Worm (Caenorhabditis elegans) whole organism, young adult: ENCODE measurements around the gene somi-1.

Source experiments
- C17E4.6 ChIP-seq: fragments of 200-800 bp; sonication (Bioruptor generic); IDR thresholded peaks from 2 replicates; pipeline ENCODE4 v1.3.6; 2022; ENCODE audit warnings: missing genetic modification reagents, missing genetic modification characterization, missing compliant biosample characterization
- D2030.7 ChIP-seq: fragments of 200-800 bp; sonication (Bioruptor generic); IDR thresholded peaks from 2 replicates; pipeline ENCODE4 v1.3.6; 2022; ENCODE audit warnings: missing genetic modification reagents, missing genetic modification characterization, missing compliant biosample characterization
- F39B2.1 ChIP-seq: fragments of 200-800 bp; sonication (Bioruptor generic); IDR thresholded peaks from 2 replicates; pipeline ENCODE4 v1.3.6; 2022; ENCODE audit warnings: missing genetic modification reagents, missing genetic modification characterization, missing compliant biosample characterization
- F49E8.2 ChIP-seq: sonication (generic microtip); optimal IDR thresholded peaks from 3 replicates; lab custom pipeline; 2017; ENCODE audit warnings: missing genetic modification characterization, mild to moderate bottlenecking, missing compliant biosample characterization, antibody characterized with exemption, moderate library complexity; ENCODE audit not compliant: insufficient read depth
- F57A8.1 ChIP-seq: fragments of 200-800 bp; sonication (Bioruptor generic); optimal IDR thresholded peaks from 2 replicates; lab custom pipeline; 2018; ENCODE audit warnings: mild to moderate bottlenecking, missing genetic modification characterization, moderate library complexity, missing compliant biosample characterization
- F57C9.4 ChIP-seq: sonication (generic microtip); optimal IDR thresholded peaks from 2 replicates; lab custom pipeline; 2017; ENCODE audit warnings: mild to moderate bottlenecking, missing genetic modification characterization, missing compliant biosample characterization
- K12H6.12 ChIP-seq: fragments of 200-800 bp; sonication (Bioruptor generic); optimal IDR thresholded peaks from 2 replicates; lab custom pipeline; 2018; ENCODE audit warnings: mild to moderate bottlenecking, missing genetic modification characterization, missing compliant biosample characterization
- T07F8.4 ChIP-seq: sonication (generic microtip); optimal IDR thresholded peaks from 2 replicates; lab custom pipeline; 2016; ENCODE audit warnings: mild to moderate bottlenecking, missing genetic modification characterization, moderate library complexity, missing compliant biosample characterization
- Y53F4B.3 ChIP-seq: fragments of 200-800 bp; sonication (Bioruptor generic); IDR thresholded peaks from 2 replicates; pipeline ENCODE4 v1.3.6; 2022; ENCODE audit warnings: missing genetic modification reagents, missing genetic modification characterization, missing compliant biosample characterization
- Y67H2A.10 ChIP-seq: fragments of 200-800 bp; sonication (Bioruptor generic); conservative IDR thresholded peaks from 2 replicates; pipeline ENCODE4 v1.3.6; 2022; ENCODE audit warnings: missing genetic modification reagents, missing genetic modification characterization, missing compliant biosample characterization
- akir-1 ChIP-seq: fragments of 200-800 bp; sonication (Bioruptor generic); optimal IDR thresholded peaks from 2 replicates; lab custom pipeline; 2018; ENCODE audit warnings: mild to moderate bottlenecking, missing genetic modification characterization, moderate library complexity, missing compliant biosample characterization
- ama-1 ChIP-seq, 3 experiments: fragments of 150-350 bp in 1 of 3; sonication (generic microtip) in 2 of 3; optimal IDR thresholded peaks; 2 replicates each; lab custom pipeline; 2014 to 2018; ENCODE audit warnings: missing biosample characterization in 2 of 3, missing genetic modification characterization in 2 of 3, missing genetic modification reagents in 2 of 3
- aptf-2 ChIP-seq: fragments of 200-800 bp; sonication (Bioruptor generic); conservative IDR thresholded peaks from 2 replicates; pipeline ENCODE4 v1.3.6; 2022; ENCODE audit warnings: missing genetic modification reagents, missing genetic modification characterization, missing compliant biosample characterization
- aptf-3 ChIP-seq: fragments of 200-800 bp; sonication (Bioruptor generic); IDR thresholded peaks from 2 replicates; pipeline ENCODE4 v1.3.6; 2022; ENCODE audit warnings: missing genetic modification characterization, missing compliant biosample characterization
- attf-3 ChIP-seq: fragments of 200-800 bp; sonication (Bioruptor generic); conservative IDR thresholded peaks from 2 replicates; pipeline ENCODE4 v1.3.6; 2022; ENCODE audit warnings: missing genetic modification reagents, missing genetic modification characterization, missing compliant biosample characterization
- attf-5 ChIP-seq: fragments of 200-800 bp; sonication (Bioruptor generic); optimal IDR thresholded peaks from 2 replicates; lab custom pipeline; 2018; ENCODE audit warnings: mild to moderate bottlenecking, missing genetic modification characterization, missing compliant biosample characterization
- ceh-27 ChIP-seq: fragments of 200-800 bp; sonication (Bioruptor generic); optimal IDR thresholded peaks from 2 replicates; lab custom pipeline; 2018; ENCODE audit warnings: mild to moderate bottlenecking, missing genetic modification characterization, moderate library complexity, missing compliant biosample characterization
- ceh-91 ChIP-seq: fragments of 200-800 bp; sonication (Bioruptor generic); IDR thresholded peaks from 2 replicates; pipeline ENCODE4 v1.3.6; 2022; ENCODE audit warnings: missing genetic modification reagents, missing genetic modification characterization, missing compliant biosample characterization
- egl-44 ChIP-seq: fragments of 200-800 bp; sonication (Bioruptor generic); IDR thresholded peaks from 2 replicates; pipeline ENCODE4 v1.3.6; 2022; ENCODE audit warnings: missing genetic modification reagents, missing genetic modification characterization, missing compliant biosample characterization
- ets-4 ChIP-seq: fragments of 200-800 bp; sonication (Bioruptor generic); optimal IDR thresholded peaks from 2 replicates; lab custom pipeline; 2018; ENCODE audit warnings: mild to moderate bottlenecking, missing genetic modification characterization, missing compliant biosample characterization
- hmg-1.2 ChIP-seq: fragments of 200-800 bp; sonication (Bioruptor generic); IDR thresholded peaks from 2 replicates; pipeline ENCODE4 v1.3.6; 2022; ENCODE audit warnings: missing genetic modification reagents, missing genetic modification characterization, missing compliant biosample characterization
- hrde-1 ChIP-seq: sonication (generic microtip); optimal IDR thresholded peaks from 2 replicates; lab custom pipeline; 2016; ENCODE audit warnings: missing genetic modification characterization, mild to moderate bottlenecking, missing compliant biosample characterization, moderate library complexity, missing genotype, missing genetic modification reagents, borderline replicate concordance
- let-526 ChIP-seq: fragments of 200-800 bp; sonication (Bioruptor generic); IDR thresholded peaks from 2 replicates; pipeline ENCODE4 v1.3.6; 2022; ENCODE audit warnings: missing genetic modification reagents, missing genetic modification characterization, missing compliant biosample characterization
- lin-35 ChIP-seq, 3 experiments: fragments of 150-350 bp in 2 of 3; sonication (generic microtip) in 1 of 3; optimal IDR thresholded peaks; 2 replicates each; lab custom pipeline; 2014 to 2018; ENCODE audit warnings: missing biosample characterization in 3 of 3, missing genetic modification characterization in 3 of 3, missing genetic modification reagents in 3 of 3
- lsy-27 ChIP-seq: sonication (generic microtip); optimal IDR thresholded peaks from 2 replicates; lab custom pipeline; 2017; ENCODE audit warnings: missing genetic modification characterization, mild to moderate bottlenecking, missing compliant biosample characterization, antibody characterized with exemption, missing genotype, borderline replicate concordance; ENCODE audit not compliant: insufficient read depth
- madf-10 ChIP-seq: sonication (generic microtip); optimal IDR thresholded peaks from 2 replicates; lab custom pipeline; 2016; ENCODE audit warnings: mild to moderate bottlenecking, missing genetic modification characterization, missing compliant biosample characterization
- mes-4 ChIP-seq: sonication (generic microtip); optimal IDR thresholded peaks from 2 replicates; lab custom pipeline; 2016; ENCODE audit warnings: missing genotype, missing genetic modification characterization, missing compliant biosample characterization
- mxl-1 ChIP-seq: sonication (generic microtip); optimal IDR thresholded peaks from 2 replicates; lab custom pipeline; 2016; ENCODE audit warnings: missing genetic modification characterization, missing compliant biosample characterization
- nfyb-1 ChIP-seq: fragments of 200-800 bp; sonication (Bioruptor generic); IDR thresholded peaks from 2 replicates; pipeline ENCODE4 v1.3.6; 2022; ENCODE audit warnings: missing genetic modification reagents, missing genetic modification characterization, missing compliant biosample characterization
- nhr-120 ChIP-seq: fragments of 200-800 bp; sonication (Bioruptor generic); IDR thresholded peaks from 2 replicates; pipeline ENCODE4 v1.3.6; 2022; ENCODE audit warnings: missing genetic modification characterization, missing compliant biosample characterization
- nhr-179 ChIP-seq: sonication (generic microtip); optimal IDR thresholded peaks from 2 replicates; lab custom pipeline; 2016; ENCODE audit warnings: mild to moderate bottlenecking, missing genetic modification characterization, missing compliant biosample characterization
- nhr-80 ChIP-seq: sonication (generic microtip); optimal IDR thresholded peaks from 2 replicates; lab custom pipeline; 2016; ENCODE audit warnings: missing genetic modification characterization, missing compliant biosample characterization
- sdz-38 ChIP-seq: sonication (generic microtip); optimal IDR thresholded peaks from 2 replicates; lab custom pipeline; 2016; ENCODE audit warnings: missing genotype, missing genetic modification characterization, missing compliant biosample characterization
- ztf-18 ChIP-seq: sonication (generic microtip); optimal IDR thresholded peaks from 2 replicates; lab custom pipeline; 2016; ENCODE audit warnings: missing genotype, mild to moderate bottlenecking, missing genetic modification characterization, missing compliant biosample characterization
- ztf-22 ChIP-seq: fragments of 200-800 bp; sonication (Bioruptor generic); optimal IDR thresholded peaks from 2 replicates; lab custom pipeline; 2018; ENCODE audit warnings: mild to moderate bottlenecking, missing genetic modification characterization, moderate library complexity, missing compliant biosample characterization

The somi-1 gene

ce11 chrV:13423608-13424007 lies 32.4 kb upstream of the somi-1 start, which contains the start of gene srv-10:
srv-10 (plus strand) TSS chrV:13423908.
- TF ChIP-seq ceh-91: no peak
- no peak for TF ChIP-seq lsy-27 (tag; lab: Kevin White, UChicago)
- TF ChIP-seq attf-3 (GFP tag; lab: Robert Waterston, UW): no peak
- TF ChIP-seq, all 124 proteins: peak for 0

- no peak for TF ChIP-seq lin-35 (GFP tag; optimal IDR thresholded peaks at IDR 0.05; lab: Kevin White, UChicago)
- no peak for TF ChIP-seq ztf-22 (GFP tag; lab: Kevin White, UChicago)
- TF ChIP-seq nfyb-1 (GFP tag; lab: Robert Waterston, UW): no peak
- no peak for TF ChIP-seq F39B2.1 (GFP tag; lab: Robert Waterston, UW)
- TF ChIP-seq ets-4 (GFP tag; lab: Kevin White, UChicago): no peak
- no peak for TF ChIP-seq F57A8.1 (GFP tag; lab: Kevin White, UChicago)
- TF ChIP-seq aptf-2: no peak
- TF ChIP-seq D2030.7: no peak
- no peak for TF ChIP-seq aptf-3 (GFP tag; lab: Robert Waterston, UW)
- TF ChIP-seq T07F8.4: no peak
- no peak for TF ChIP-seq F49E8.2
- TF ChIP-seq K12H6.12 (tag; lab: Kevin White, UChicago): no peak
- no peak for TF ChIP-seq egl-44 (GFP tag; lab: Robert Waterston, UW)
These were observed 31.9 kb upstream of the somi-1 start, which contains the start of gene srv-9 for ce11 chrV:13423045-13423444. srv-9 (minus strand) TSS chrV:13423145.

ce11 chrV:13421697-13422096 lies 30.5 kb upstream of the somi-1 start:
- TF ChIP-seq nhr-80 (tag; lab: Kevin White, UChicago) (peak; percentile 86), mes-4 (tag; lab: Kevin White, UChicago) (no peak)

- no peak for TF ChIP-seq madf-10 (tag; lab: Kevin White, UChicago)
- TF ChIP-seq F57C9.4 (tag; lab: Kevin White, UChicago): no peak
- TF ChIP-seq mxl-1 (tag; lab: Kevin White, UChicago): no peak
- TF ChIP-seq let-526 (GFP tag; lab: Robert Waterston, UW): no peak
- no peak for TF ChIP-seq akir-1 (GFP tag; lab: Kevin White, UChicago)
- TF ChIP-seq sdz-38: no peak
- no peak for TF ChIP-seq nhr-179 (tag; lab: Kevin White, UChicago)
- no peak for TF ChIP-seq hmg-1.2 (GFP tag; lab: Robert Waterston, UW)
- no peak for TF ChIP-seq C17E4.6 (GFP tag; lab: Robert Waterston, UW)
- TF ChIP-seq nhr-120 (GFP tag; lab: Robert Waterston, UW): no peak
- no peak for TF ChIP-seq ztf-18
- no peak for TF ChIP-seq ama-1 (optimal IDR thresholded peaks at IDR 0.05; lab: Kevin White, UChicago)
- no peak for TF ChIP-seq ama-1 (GFP tag; optimal IDR thresholded peaks at IDR 0.05; lab: Kevin White, UChicago)
- TF ChIP-seq hrde-1 (tag; lab: Kevin White, UChicago): no peak
- TF ChIP-seq attf-5 (GFP tag; lab: Kevin White, UChicago): no peak
- TF ChIP-seq Y53F4B.3 (GFP tag; lab: Robert Waterston, UW): no peak
- no peak for TF ChIP-seq Y67H2A.10 (GFP tag; lab: Robert Waterston, UW)
- TF ChIP-seq ceh-27 (GFP tag; lab: Kevin White, UChicago): no peak
These were observed 29.4 kb upstream of the somi-1 start, which contains the start of gene srv-8 for ce11 chrV:13420640-13421039. srv-8 (minus strand) TSS chrV:13420740.
